Worm (Caenorhabditis elegans) whole organism, L2 larva: Measurements from ENCODE around the gene F09C6.11.

Source experiments
- F13H6.1 ChIP-seq: sonication (generic microtip); optimal IDR thresholded peaks from 2 replicates; lab custom pipeline; 2016; ENCODE audit warnings: missing genetic modification characterization, missing compliant biosample characterization
- ZK546.5 ChIP-seq: sonication (generic microtip); optimal IDR thresholded peaks from 2 replicates; lab custom pipeline; 2017; ENCODE audit warnings: missing biosample characterization, missing genetic modification characterization
- ama-1 ChIP-seq: fragments of 150-350 bp; optimal IDR thresholded peaks from 2 replicates; lab custom pipeline; 2018; ENCODE audit warnings: inconsistent platforms
- blmp-1 ChIP-seq: sonication (generic microtip); optimal IDR thresholded peaks from 2 replicates; lab custom pipeline; 2017; ENCODE audit warnings: missing genetic modification characterization, mild to moderate bottlenecking, missing compliant biosample characterization, antibody characterized with exemption, moderate library complexity; ENCODE audit not compliant: insufficient read depth
- ceh-16 ChIP-seq: fragments of 150-350 bp; optimal IDR thresholded peaks from 2 replicates; lab custom pipeline; 2014; ENCODE audit warnings: missing biosample characterization, missing genetic modification characterization
- ceh-82 ChIP-seq: fragments of 150-350 bp; optimal IDR thresholded peaks from 2 replicates; lab custom pipeline; 2014; ENCODE audit warnings: missing biosample characterization, missing genetic modification characterization
- crh-2 ChIP-seq: sonication (generic microtip); optimal IDR thresholded peaks from 2 replicates; lab custom pipeline; 2017; ENCODE audit warnings: missing biosample characterization, missing genetic modification characterization
- dmd-4 ChIP-seq: sonication (generic microtip); optimal IDR thresholded peaks from 2 replicates; lab custom pipeline; 2017; ENCODE audit warnings: missing biosample characterization, missing genetic modification characterization
- egl-27 ChIP-seq: sonication (generic microtip); optimal IDR thresholded peaks from 3 replicates; lab custom pipeline; 2017; ENCODE audit warnings: missing biosample characterization, missing genetic modification reagents, missing genetic modification characterization
- elt-1 ChIP-seq: fragments of 150-350 bp; optimal IDR thresholded peaks from 2 replicates; lab custom pipeline; 2014; ENCODE audit warnings: missing biosample characterization, missing genetic modification characterization
- gmeb-1 ChIP-seq: fragments of 150-350 bp; optimal IDR thresholded peaks from 2 replicates; lab custom pipeline; 2014; ENCODE audit warnings: missing biosample characterization, missing genetic modification characterization
- lin-11 ChIP-seq: fragments of 150-350 bp; sonication (generic microtip); optimal IDR thresholded peaks from 2 replicates; lab custom pipeline; 2014; ENCODE audit warnings: missing biosample characterization, missing genetic modification characterization, inconsistent platforms, mixed read lengths
- lin-13 ChIP-seq: fragments of 150-350 bp; optimal IDR thresholded peaks from 2 replicates; lab custom pipeline; 2014; ENCODE audit warnings: missing biosample characterization, missing genetic modification reagents, missing genetic modification characterization
- lin-39 ChIP-seq: fragments of 150-350 bp; optimal IDR thresholded peaks from 2 replicates; lab custom pipeline; 2014; ENCODE audit warnings: missing biosample characterization, missing genetic modification reagents, missing genetic modification characterization
- lsy-2 ChIP-seq, 2 experiments: fragments of 150-350 bp in 1 of 2; sonication (generic microtip) in 1 of 2; optimal IDR thresholded peaks; 2 replicates each; lab custom pipeline; 2014 to 2017; ENCODE audit warnings: missing biosample characterization in 2 of 2, missing genetic modification characterization in 2 of 2
- mab-5 ChIP-seq: fragments of 150-350 bp; optimal IDR thresholded peaks from 2 replicates; lab custom pipeline; 2014; ENCODE audit warnings: missing biosample characterization, missing genetic modification characterization
- mdl-1 ChIP-seq, 2 experiments: fragments of 150-350 bp in 1 of 2; sonication (generic microtip) in 1 of 2; optimal IDR thresholded peaks; 2 replicates each; lab custom pipeline; 2017; ENCODE audit warnings: missing biosample characterization in 2 of 2, missing genetic modification characterization in 2 of 2
- nhr-10 ChIP-seq: sonication (generic microtip); optimal IDR thresholded peaks from 2 replicates; lab custom pipeline; 2017; ENCODE audit warnings: missing biosample characterization, missing genetic modification characterization
- nhr-11 ChIP-seq: fragments of 150-350 bp; optimal IDR thresholded peaks from 2 replicates; lab custom pipeline; 2014; ENCODE audit warnings: missing biosample characterization, missing genetic modification characterization
- nhr-12 ChIP-seq: fragments of 150-350 bp; optimal IDR thresholded peaks from 2 replicates; lab custom pipeline; 2014; ENCODE audit warnings: missing biosample characterization, missing genetic modification characterization
- nhr-129 ChIP-seq: fragments of 150-350 bp; optimal IDR thresholded peaks from 2 replicates; lab custom pipeline; 2014; ENCODE audit warnings: missing biosample characterization, missing genetic modification characterization
- nhr-21 ChIP-seq: fragments of 150-350 bp; optimal IDR thresholded peaks from 2 replicates; lab custom pipeline; 2014; ENCODE audit warnings: missing biosample characterization, missing genetic modification characterization
- nhr-23 ChIP-seq: fragments of 150-350 bp; optimal IDR thresholded peaks from 2 replicates; lab custom pipeline; 2014; ENCODE audit warnings: missing biosample characterization, missing genetic modification reagents, missing genetic modification characterization
- nhr-237 ChIP-seq: fragments of 150-350 bp; optimal IDR thresholded peaks from 2 replicates; lab custom pipeline; 2014; ENCODE audit warnings: missing biosample characterization, missing genetic modification characterization
- nhr-25 ChIP-seq: fragments of 150-350 bp; sonication (generic microtip); optimal IDR thresholded peaks from 3 replicates; lab custom pipeline; 2014; ENCODE audit warnings: missing biosample characterization, missing genetic modification characterization
- nhr-77 ChIP-seq: fragments of 150-350 bp; optimal IDR thresholded peaks from 2 replicates; lab custom pipeline; 2014; ENCODE audit warnings: missing biosample characterization, missing genetic modification characterization
- peb-1 ChIP-seq: fragments of 150-350 bp; optimal IDR thresholded peaks from 2 replicates; lab custom pipeline; 2014; ENCODE audit warnings: missing biosample characterization, missing genetic modification characterization
- sem-4 ChIP-seq: fragments of 150-350 bp; optimal IDR thresholded peaks from 2 replicates; lab custom pipeline; 2014; ENCODE audit warnings: missing biosample characterization, missing genetic modification reagents, missing genetic modification characterization
- skn-1 ChIP-seq: sonication (generic microtip); optimal IDR thresholded peaks from 2 replicates; lab custom pipeline; 2017; ENCODE audit warnings: missing biosample characterization, missing genetic modification characterization
- sma-3 ChIP-seq: sonication (generic microtip); optimal IDR thresholded peaks from 2 replicates; lab custom pipeline; 2016; ENCODE audit warnings: missing genetic modification reagents, missing genetic modification characterization, missing compliant biosample characterization
- unc-39 ChIP-seq: fragments of 150-350 bp; optimal IDR thresholded peaks from 2 replicates; lab custom pipeline; 2014; ENCODE audit warnings: missing biosample characterization, missing genetic modification characterization
- unc-55 ChIP-seq: fragments of 150-350 bp; sonication (generic microtip); optimal IDR thresholded peaks from 3 replicates; lab custom pipeline; 2014; ENCODE audit warnings: missing biosample characterization, missing genetic modification reagents, missing genetic modification characterization
- unc-62 ChIP-seq: fragments of 150-350 bp; optimal IDR thresholded peaks from 2 replicates; lab custom pipeline; 2014; ENCODE audit warnings: missing biosample characterization, missing genetic modification reagents, missing genetic modification characterization
- ztf-1 ChIP-seq: fragments of 200-800 bp; sonication (Bioruptor generic); conservative IDR thresholded peaks from 2 replicates; pipeline ENCODE4 v1.3.6; 2022; ENCODE audit warnings: missing genetic modification characterization, missing compliant biosample characterization
- ztf-11 ChIP-seq: sonication (generic microtip); optimal IDR thresholded peaks from 2 replicates; lab custom pipeline; 2017; ENCODE audit warnings: missing biosample characterization, missing genetic modification characterization
- ztf-4 ChIP-seq: fragments of 150-350 bp; optimal IDR thresholded peaks from 2 replicates; lab custom pipeline; 2014; ENCODE audit warnings: missing biosample characterization, missing genetic modification characterization

Gene F09C6.11

ce11 chrV:16882260-16882918 lies at the start of gene F09C6.11, which contains the start of gene F09C6.12:
Gene F09C6.11 (minus strand): TSS chrV:16882310.
Gene F09C6.12 (plus strand): TSS chrV:16882868.
- TF ChIP-seq lin-11 (tag; lab: Kevin White, UChicago) (no peak), nhr-11 (tag; lab: Kevin White, UChicago) (no peak), ztf-11 (tag; lab: Kevin White, UChicago) (no peak), gmeb-1 (tag; lab: Kevin White, UChicago) (no peak), mdl-1 (tag; optimal IDR thresholded peaks at IDR 0.05; lab: Kevin White, UChicago) (no peak), nhr-25 (tag; lab: Kevin White, UChicago) (no peak), sem-4 (tag; lab: Kevin White, UChicago) (no peak), lsy-2 (tag; optimal IDR thresholded peaks at IDR 0.05; lab: Kevin White, UChicago) (no peak), sma-3 (GFP tag; lab: Kevin White, UChicago) (no peak), nhr-23 (tag; lab: Kevin White, UChicago) (no peak), unc-62 (no peak), nhr-77 (tag; lab: Kevin White, UChicago) (no peak), nhr-237 (tag; lab: Kevin White, UChicago) (no peak), ztf-4 (tag; lab: Kevin White, UChicago) (no peak), ceh-16 (no peak), nhr-10 (tag; lab: Kevin White, UChicago) (no peak), elt-1 (tag; lab: Kevin White, UChicago) (no peak)

ce11 chrV:16927345-16927744 lies 45.2 kb upstream of the F09C6.11 start, which contains the start of gene Y102A5C.36:
Gene Y102A5C.36 (minus strand): TSS chrV:16927445.
- TF ChIP-seq lin-39 (tag; lab: Kevin White, UChicago) (no peak), nhr-25 (tag; lab: Kevin White, UChicago) (no peak), lin-13 (GFP tag; lab: Kevin White, UChicago) (no peak)

- TF ChIP-seq lin-39 (tag; lab: Kevin White, UChicago) (no peak), ZK546.5 (tag; lab: Kevin White, UChicago) (no peak), unc-39 (no peak), ama-1 (lab: Kevin White, UChicago) (no peak), ztf-4 (tag; lab: Kevin White, UChicago) (no peak), nhr-21 (tag; lab: Kevin White, UChicago) (no peak), egl-27 (tag; lab: Kevin White, UChicago) (no peak), ztf-1 (GFP tag; lab: Robert Waterston, UW) (no peak), ceh-82 (tag; lab: Kevin White, UChicago) (no peak), mab-5 (tag; lab: Kevin White, UChicago) (no peak), nhr-12 (no peak), blmp-1 (tag; lab: Kevin White, UChicago) (no peak), unc-62 (no peak), nhr-77 (tag; lab: Kevin White, UChicago) (no peak)
Measured at ce11 chrV:16921952-16922351, 39.8 kb upstream of the F09C6.11 start, which contains the start of gene Y102A5C.4. Gene Y102A5C.4 (plus strand): TSS chrV:16922252.

ce11 chrV:16919675-16920074 lies 37.6 kb upstream of the F09C6.11 start:
- TF ChIP-seq F13H6.1: no peak

- TF ChIP-seq nhr-237 (tag; lab: Kevin White, UChicago): no peak
- TF ChIP-seq ZK546.5 (tag; lab: Kevin White, UChicago): no peak
- TF ChIP-seq crh-2 (tag; lab: Kevin White, UChicago): no peak
- no peak for TF ChIP-seq lsy-2 (tag; optimal IDR thresholded peaks at IDR 0.05; lab: Kevin White, UChicago)
- no peak for TF ChIP-seq unc-55 (GFP tag; lab: Kevin White, UChicago)
- no peak for TF ChIP-seq dmd-4 (tag; lab: Kevin White, UChicago)
- no peak for TF ChIP-seq skn-1 (tag; lab: Kevin White, UChicago)
- no peak for TF ChIP-seq peb-1 (tag; lab: Kevin White, UChicago)
- no peak for TF ChIP-seq nhr-129 (tag; lab: Kevin White, UChicago)
- no peak for TF ChIP-seq nhr-21 (tag; lab: Kevin White, UChicago)
Measured at ce11 chrV:16918378-16918777, 36.3 kb upstream of the F09C6.11 start, which contains the start of the genes fbxa-206 and Y102A5C.2. Gene fbxa-206 (minus strand): TSS chrV:16918478. Gene Y102A5C.2 (plus strand): TSS chrV:16918731.
